Worm (Caenorhabditis elegans): ENCODE data around the gene unc-27.

DNA sequence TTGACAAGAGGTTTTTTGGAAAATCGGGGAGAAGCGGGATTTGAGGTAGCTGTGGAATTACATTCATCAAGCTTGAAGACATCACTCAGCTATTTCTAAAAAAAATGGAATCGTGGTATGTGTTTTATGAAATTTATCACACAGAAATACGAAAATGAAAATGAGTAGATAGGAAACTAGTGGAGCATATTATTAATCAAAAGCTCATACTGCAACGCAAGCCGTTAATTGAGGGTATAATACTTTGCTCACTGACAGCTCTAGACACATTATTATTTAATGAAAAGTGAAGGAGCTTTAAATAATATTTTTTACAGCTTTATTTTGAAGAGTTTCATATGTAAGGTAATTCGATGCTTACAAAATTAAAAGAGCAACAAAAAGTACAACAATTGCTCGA lies 46.4 kb upstream of the unc-27 start, which contains the start of gene M02D8.7:
- no peak for TF ChIP-seq klf-2 (GFP tag; conservative IDR thresholded peaks at IDR 0.05)
- no peak for TF ChIP-seq tab-1 (GFP tag; IDR thresholded peaks at IDR 0.05)
- no peak for TF ChIP-seq cog-1 (tag; optimal IDR thresholded peaks at IDR 0.05)
- no peak for TF ChIP-seq med-1 (GFP tag; optimal IDR thresholded peaks at IDR 0.05; ENCODE audit: insufficient read depth)
- no peak for TF ChIP-seq ztf-29 (GFP tag; IDR thresholded peaks at IDR 0.05)
- no peak for TF ChIP-seq ztf-23 (GFP tag; IDR thresholded peaks at IDR 0.05)
- no peak for TF ChIP-seq ref-1 (GFP tag; conservative IDR thresholded peaks at IDR 0.05)
